Fruit fly (Drosophila melanogaster): ENCODE results near the gene Alg13.

Alg13 gene

dm6 chr3R:29138961-29139527 is 671 bp upstream of the Alg13 start (continued):
- no peak for TF ChIP-seq croc (GFP tag; conservative IDR thresholded peaks at IDR 0.05)
- no peak for TF ChIP-seq CG6689 (GFP tag; IDR thresholded peaks at IDR 0.05)
- no peak for TF ChIP-seq trh (GFP tag; optimal IDR thresholded peaks at IDR 0.05)
- TF ChIP-seq CG18764 (GFP tag; optimal IDR thresholded peaks at IDR 0.05): no peak
- no peak for TF ChIP-seq CG8089 (GFP tag; optimal IDR thresholded peaks at IDR 0.05)
- TF ChIP-seq Sry-δ (GFP tag; optimal IDR thresholded peaks at IDR 0.05): no peak
- no peak for TF ChIP-seq CG10321 (GFP tag; IDR thresholded peaks at IDR 0.05)
- TF ChIP-seq ham (GFP tag; IDR thresholded peaks at IDR 0.05): no peak
- no peak for TF ChIP-seq CG8478 (optimal IDR thresholded peaks at IDR 0.05)
- no peak for TF ChIP-seq bcd (GFP tag; optimal IDR thresholded peaks at IDR 0.05)
- TF ChIP-seq odd (GFP tag; optimal IDR thresholded peaks at IDR 0.05): no peak
- TF ChIP-seq CG13424 (tag; optimal IDR thresholded peaks at IDR 0.05): peak; percentile 23
- TF ChIP-seq H15 (GFP tag; IDR thresholded peaks at IDR 0.05): no peak
- TF ChIP-seq eyg (GFP tag; optimal IDR thresholded peaks at IDR 0.05): no peak
- no peak for TF ChIP-seq Myb (GFP tag; optimal IDR thresholded peaks at IDR 0.05)
- no peak for TF ChIP-seq so (GFP tag; IDR thresholded peaks at IDR 0.05)
- no peak for TF ChIP-seq Dfd (GFP tag; optimal IDR thresholded peaks at IDR 0.05)
- no peak for TF ChIP-seq Blimp-1 (GFP tag; optimal IDR thresholded peaks at IDR 0.05)
- no peak for TF ChIP-seq hbn (GFP tag; IDR thresholded peaks at IDR 0.05; ENCODE audit: partially characterized antibody)
- TF ChIP-seq knrl (GFP tag; IDR thresholded peaks at IDR 0.05; ENCODE audit: partially characterized antibody): no peak
- TF ChIP-seq MTF-1 (GFP tag; optimal IDR thresholded peaks at IDR 0.05; ENCODE audit: borderline replicate concordance): no peak
- no peak for TF ChIP-seq CG12071 (GFP tag; optimal IDR thresholded peaks at IDR 0.05)
- no peak for TF ChIP-seq C15 (GFP tag; IDR thresholded peaks at IDR 0.05)
- TF ChIP-seq Hsf (GFP tag; optimal IDR thresholded peaks at IDR 0.05): peak; percentile 38
- no peak for TF ChIP-seq CG6791 (GFP tag; IDR thresholded peaks at IDR 0.05; ENCODE audit: partially characterized antibody)
- no peak for TF ChIP-seq sima (GFP tag; optimal IDR thresholded peaks at IDR 0.05)
- no peak for TF ChIP-seq pnt (GFP tag; optimal IDR thresholded peaks at IDR 0.05)
- no peak for TF ChIP-seq CG10565 (GFP tag; optimal IDR thresholded peaks at IDR 0.05)
- TF ChIP-seq hth (optimal IDR thresholded peaks at IDR 0.05): no peak
- no peak for TF ChIP-seq Rx (GFP tag; IDR thresholded peaks at IDR 0.05)
- no peak for TF ChIP-seq wek (GFP tag; optimal IDR thresholded peaks at IDR 0.05)
- TF ChIP-seq sens-2 (GFP tag; IDR thresholded peaks at IDR 0.05): no peak
- TF ChIP-seq CG3847 (GFP tag; IDR thresholded peaks at IDR 0.05): peak; percentile 15; the same call in 1 of the 2 replicates
- no peak for TF ChIP-seq nmo (GFP tag; optimal IDR thresholded peaks at IDR 0.05)
- TF ChIP-seq CG17612 (GFP tag; IDR thresholded peaks at IDR 0.05): no peak
- TF ChIP-seq Dll (GFP tag; IDR thresholded peaks at IDR 0.05; ENCODE audit: partially characterized antibody): no peak
- no peak for TF ChIP-seq Gsc (GFP tag; IDR thresholded peaks at IDR 0.05)
- TF ChIP-seq sim (GFP tag; IDR thresholded peaks at IDR 0.05): no peak
- TF ChIP-seq sisA (GFP tag; IDR thresholded peaks at IDR 0.05): no peak
- no peak for TF ChIP-seq bowl (GFP tag; IDR thresholded peaks at IDR 0.05)
- TF ChIP-seq prd (optimal IDR thresholded peaks at IDR 0.05): no peak
- peak; percentile 35; the same call in 1 of the 3 replicates for TF ChIP-seq prd (GFP tag; IDR thresholded peaks at IDR 0.05)
- no peak for TF ChIP-seq ttk (GFP tag; IDR thresholded peaks at IDR 0.05)
- peak; percentile 5 for TF ChIP-seq CG12659 (GFP tag; optimal IDR thresholded peaks at IDR 0.05)
- TF ChIP-seq Med (GFP tag): peak; percentile 84
- no peak for TF ChIP-seq peb (GFP tag; IDR thresholded peaks at IDR 0.05)
- TF ChIP-seq nau (GFP tag; optimal IDR thresholded peaks at IDR 0.05): no peak
- peak; percentile 40 for TF ChIP-seq CG2120 (GFP tag; optimal IDR thresholded peaks at IDR 0.05)
- no peak for TF ChIP-seq CG11093 (GFP tag; IDR thresholded peaks at IDR 0.05)
- peak; percentile 18; the same call in 1 of the 2 replicates for TF ChIP-seq vvl (GFP tag; IDR thresholded peaks at IDR 0.05)
- no peak for TF ChIP-seq tap (tag; optimal IDR thresholded peaks at IDR 0.05)
- TF ChIP-seq CG33213 (GFP tag; optimal IDR thresholded peaks at IDR 0.05): no peak
- TF ChIP-seq pfk (GFP tag; optimal IDR thresholded peaks at IDR 0.05): no peak
